Fruit fly (Drosophila melanogaster): Measurements from ENCODE around the gene dpr5.

Gene dpr5

dm6 chr3R:11554982-11555381 lies 55.2 kb downstream of the dpr5 start:
- TF ChIP-seq Sp1 (GFP tag; optimal IDR thresholded peaks at IDR 0.05) (no peak), Dfd (GFP tag; optimal IDR thresholded peaks at IDR 0.05) (peak; percentile 88)

Data from whole organism, wandering third instar larva.